Worm (Caenorhabditis elegans) whole organism, young adult: ENCODE results near the gene gldi-8.

Experiments
- B0035.1 ChIP-seq: sonication (generic microtip); optimal IDR thresholded peaks from 2 replicates; lab custom pipeline; 2016; ENCODE audit warnings: missing genetic modification characterization, mild to moderate bottlenecking, missing compliant biosample characterization, missing genotype, missing genetic modification reagents
- B0336.3 ChIP-seq: fragments of 200-800 bp; sonication (Bioruptor generic); IDR thresholded peaks from 2 replicates; pipeline ENCODE4 v1.3.6; 2022; ENCODE audit warnings: missing genetic modification characterization, missing compliant biosample characterization
- D2030.7 ChIP-seq: fragments of 200-800 bp; sonication (Bioruptor generic); IDR thresholded peaks from 2 replicates; pipeline ENCODE4 v1.3.6; 2022; ENCODE audit warnings: missing genetic modification reagents, missing genetic modification characterization, missing compliant biosample characterization
- F23B12.7 ChIP-seq: sonication (generic microtip); optimal IDR thresholded peaks from 2 replicates; lab custom pipeline; 2017; ENCODE audit warnings: missing genetic modification characterization, mild to moderate bottlenecking, missing compliant biosample characterization, antibody characterized with exemption, moderate library complexity; ENCODE audit not compliant: insufficient read depth
- F37B4.10 ChIP-seq: fragments of 200-800 bp; sonication (Bioruptor generic); IDR thresholded peaks from 2 replicates; pipeline ENCODE4 v1.3.6; 2022; ENCODE audit warnings: missing genetic modification characterization, missing compliant biosample characterization
- Y56A3A.18 ChIP-seq: fragments of 200-800 bp; sonication (Bioruptor generic); IDR thresholded peaks from 2 replicates; pipeline ENCODE4 v1.3.6; 2022; ENCODE audit warnings: missing genetic modification reagents, missing genetic modification characterization, missing compliant biosample characterization
- aptf-2 ChIP-seq: fragments of 200-800 bp; sonication (Bioruptor generic); conservative IDR thresholded peaks from 2 replicates; pipeline ENCODE4 v1.3.6; 2022; ENCODE audit warnings: missing genetic modification reagents, missing genetic modification characterization, missing compliant biosample characterization
- cebp-2 ChIP-seq: fragments of 200-800 bp; sonication (Bioruptor generic); IDR thresholded peaks from 2 replicates; pipeline ENCODE4 v1.3.6; 2022; ENCODE audit warnings: missing genetic modification characterization, missing compliant biosample characterization
- dox-1 ChIP-seq: fragments of 200-800 bp; sonication (Bioruptor generic); IDR thresholded peaks from 2 replicates; pipeline ENCODE4 v1.3.6; 2022; ENCODE audit warnings: missing genetic modification reagents, missing genetic modification characterization, missing compliant biosample characterization
- efl-1 ChIP-seq: fragments of 150-350 bp; optimal IDR thresholded peaks from 2 replicates; lab custom pipeline; 2014; ENCODE audit warnings: missing biosample characterization, missing genetic modification reagents, missing genetic modification characterization
- hsf-1 ChIP-seq: fragments of 200-800 bp; sonication (Bioruptor generic); IDR thresholded peaks from 2 replicates; pipeline ENCODE4 v1.3.6; 2022; ENCODE audit warnings: missing genetic modification reagents, missing genetic modification characterization, missing compliant biosample characterization
- lag-1 ChIP-seq: fragments of 200-800 bp; sonication (Bioruptor generic); IDR thresholded peaks from 2 replicates; pipeline ENCODE4 v1.3.6; 2022; ENCODE audit warnings: missing genetic modification reagents, missing genetic modification characterization, missing compliant biosample characterization
- lin-40 ChIP-seq: sonication (generic microtip); optimal IDR thresholded peaks from 2 replicates; lab custom pipeline; 2016; ENCODE audit warnings: missing genetic modification characterization, mild to moderate bottlenecking, missing compliant biosample characterization, missing genotype, missing genetic modification reagents
- lsl-1 ChIP-seq: fragments of 200-800 bp; sonication (Bioruptor generic); optimal IDR thresholded peaks from 2 replicates; lab custom pipeline; 2018; ENCODE audit warnings: mild to moderate bottlenecking, missing genetic modification characterization, moderate library complexity, missing compliant biosample characterization
- madf-6 ChIP-seq: fragments of 200-800 bp; sonication (Bioruptor generic); IDR thresholded peaks from 2 replicates; pipeline ENCODE4 v1.3.6; 2022; ENCODE audit warnings: missing genetic modification reagents, missing genetic modification characterization, missing compliant biosample characterization
- madf-8 ChIP-seq: fragments of 200-800 bp; sonication (Bioruptor generic); conservative IDR thresholded peaks from 2 replicates; pipeline ENCODE4 v1.3.6; 2022; ENCODE audit warnings: missing genetic modification reagents, missing genetic modification characterization, missing compliant biosample characterization
- nhr-80 ChIP-seq: sonication (generic microtip); optimal IDR thresholded peaks from 2 replicates; lab custom pipeline; 2016; ENCODE audit warnings: missing genetic modification characterization, missing compliant biosample characterization
- rec-8 ChIP-seq, 2 experiments: sonication (generic microtip); optimal IDR thresholded peaks; 2 replicates each; lab custom pipeline; 2016; ENCODE audit warnings: mild to moderate bottlenecking in 2 of 2, missing genetic modification characterization in 2 of 2, missing genetic modification reagents in 2 of 2, missing genotype in 2 of 2, missing biosample characterization in 1 of 2, missing compliant biosample characterization in 1 of 2, moderate library complexity in 1 of 2
- rpc-1 ChIP-seq, 2 experiments: fragments of 150-350 bp in 1 of 2; sonication (generic microtip) in 1 of 2; optimal IDR thresholded peaks; 2 replicates each; lab custom pipeline; 2014 to 2018; ENCODE audit warnings: missing biosample characterization in 1 of 2, missing genetic modification characterization in 1 of 2, missing genetic modification reagents in 1 of 2, missing genotype in 1 of 2
- snpc-1.1 ChIP-seq: sonication (generic microtip); optimal IDR thresholded peaks from 2 replicates; lab custom pipeline; 2017; ENCODE audit warnings: missing genetic modification characterization, mild to moderate bottlenecking, missing compliant biosample characterization, antibody characterized with exemption, moderate library complexity, missing genotype, missing genetic modification reagents; ENCODE audit not compliant: insufficient read depth
- snpc-1.3 ChIP-seq: sonication (generic microtip); optimal IDR thresholded peaks from 2 replicates; lab custom pipeline; 2017; ENCODE audit warnings: missing genetic modification characterization, mild to moderate bottlenecking, missing compliant biosample characterization, antibody characterized with exemption, moderate library complexity, missing genotype, missing genetic modification reagents; ENCODE audit not compliant: insufficient read depth
- snpc-4 ChIP-seq, 5 experiments: fragments of 150-350 bp in 1 of 5; sonication (generic microtip) in 4 of 5; optimal IDR thresholded peaks; 2 replicates each; lab custom pipeline; 2014 to 2018; ENCODE audit warnings: missing genetic modification characterization in 5 of 5, missing biosample characterization in 3 of 5, antibody characterized with exemption in 2 of 5, mild to moderate bottlenecking in 2 of 5, missing compliant biosample characterization in 2 of 5, missing genotype in 2 of 5, moderate library complexity in 2 of 5, missing genetic modification reagents in 1 of 5
- tbp1 ChIP-seq: fragments of 200-800 bp; sonication (Bioruptor generic); optimal IDR thresholded peaks from 2 replicates; lab custom pipeline; 2018; ENCODE audit warnings: mild to moderate bottlenecking, missing genetic modification characterization, missing compliant biosample characterization
- tbx-9 ChIP-seq: sonication (generic microtip); optimal IDR thresholded peaks from 2 replicates; lab custom pipeline; 2016; ENCODE audit warnings: borderline replicate concordance, missing genetic modification characterization, inconsistent platforms, missing compliant biosample characterization
- unc-62 ChIP-seq: fragments of 150-350 bp; optimal IDR thresholded peaks from 2 replicates; lab custom pipeline; 2014; ENCODE audit warnings: missing biosample characterization, missing genetic modification reagents, missing genetic modification characterization
- xnd-1 ChIP-seq: sonication (generic microtip); optimal IDR thresholded peaks from 2 replicates; lab custom pipeline; 2016; ENCODE audit warnings: missing genotype, missing genetic modification reagents, missing genetic modification characterization, missing compliant biosample characterization
- zim-3 ChIP-seq: sonication (generic microtip); optimal IDR thresholded peaks from 2 replicates; lab custom pipeline; 2017; ENCODE audit warnings: mild to moderate bottlenecking, missing genetic modification characterization, moderate library complexity, missing compliant biosample characterization
- ztf-6 ChIP-seq: fragments of 200-800 bp; sonication (Bioruptor generic); IDR thresholded peaks from 2 replicates; pipeline ENCODE4 v1.3.6; 2022; ENCODE audit warnings: missing genetic modification reagents, missing genetic modification characterization, missing compliant biosample characterization

The gldi-8 gene

DNA sequence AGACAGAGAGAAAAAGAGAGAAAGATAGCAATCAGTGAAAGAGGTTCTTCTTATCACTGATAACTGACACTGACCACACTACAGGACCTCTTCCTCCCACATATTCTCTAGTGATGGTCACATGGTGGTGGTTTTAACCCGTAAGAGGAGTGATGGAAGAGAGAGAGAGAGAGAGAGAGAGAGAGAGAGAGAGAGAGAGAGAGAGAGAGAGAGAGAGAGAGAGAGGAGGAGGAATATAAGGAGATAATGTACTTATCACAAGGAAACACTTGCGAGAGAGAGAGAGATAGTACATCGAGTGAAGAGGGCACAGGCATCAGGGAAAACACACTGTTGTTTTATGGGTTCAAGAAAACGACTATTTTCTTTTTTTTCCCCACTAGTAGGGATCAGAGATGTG is 49.9 kb downstream of the gldi-8 start (continued):
- TF ChIP-seq hsf-1 (GFP tag; lab: Robert Waterston, UW) (0 out of 2 replicates have a peak, but pooled peaks have one; percentile 37), snpc-4 (GFP tag; optimal IDR thresholded peaks at IDR 0.05; lab: Kevin White, UChicago) (no peak), snpc-4 (tag; optimal IDR thresholded peaks at IDR 0.05; lab: Kevin White, UChicago) (no peak), snpc-1.1 (tag; lab: Kevin White, UChicago) (no peak), tbp1 (GFP tag; lab: Kevin White, UChicago) (peak; percentile 61), ztf-6 (GFP tag; lab: Robert Waterston, UW) (no peak), unc-62 (GFP tag; lab: Kevin White, UChicago) (no peak), rpc-1 (optimal IDR thresholded peaks at IDR 0.05; lab: Kevin White, UChicago) (no peak), rpc-1 (tag; optimal IDR thresholded peaks at IDR 0.05; lab: Kevin White, UChicago) (no peak), tbx-9 (no peak), rec-8 (tag; optimal IDR thresholded peaks at IDR 0.05; lab: Kevin White, UChicago) (no peak), lsl-1 (GFP tag; lab: Kevin White, UChicago) (no peak), lag-1 (GFP tag; lab: Robert Waterston, UW) (no peak), D2030.7 (GFP tag; lab: Robert Waterston, UW) (no peak), xnd-1 (tag; lab: Kevin White, UChicago) (no peak), lin-40 (tag; lab: Kevin White, UChicago) (peak; percentile 52), snpc-1.3 (tag; lab: Kevin White, UChicago) (no peak), cebp-2 (GFP tag; lab: Robert Waterston, UW) (no peak), Y56A3A.18 (GFP tag; lab: Robert Waterston, UW) (0 out of 2 replicates have a peak, but pooled peaks have one; percentile 17), B0035.1 (no peak), B0336.3 (peak; percentile 93), aptf-2 (GFP tag; lab: Robert Waterston, UW) (no peak), F23B12.7 (tag; lab: Kevin White, UChicago) (no peak)

DNA sequence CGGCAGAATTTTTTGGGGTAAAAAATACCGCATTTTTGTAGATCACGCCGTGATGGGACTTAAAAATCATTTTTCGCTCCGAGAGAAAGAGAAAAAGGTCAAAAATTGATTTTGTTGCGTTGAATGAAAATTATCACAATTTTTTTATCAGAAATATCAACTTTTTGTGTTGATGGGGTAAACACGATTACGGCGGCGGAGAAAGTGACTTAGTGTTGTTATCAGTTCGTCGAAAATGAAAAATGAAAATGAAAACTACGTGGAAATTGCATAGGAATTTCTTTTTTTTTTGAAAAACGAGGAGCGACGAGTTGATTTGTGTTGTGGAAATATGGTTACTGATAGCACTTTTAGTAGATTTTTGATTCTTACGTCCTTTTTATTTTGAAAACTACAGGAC is 51.1 kb downstream of the gldi-8 start:
- TF ChIP-seq madf-8 (0 out of 2 replicates have a peak, but pooled peaks have one; percentile 32), efl-1 (GFP tag; lab: Kevin White, UChicago) (peak; percentile 2), F37B4.10 (GFP tag; lab: Robert Waterston, UW) (no peak), madf-6 (peak; percentile 46; the same call in 1 of the 2 replicates), zim-3 (no peak), nhr-80 (tag; lab: Kevin White, UChicago) (peak; percentile 71), dox-1 (GFP tag; lab: Robert Waterston, UW) (0 out of 2 replicates have a peak, but pooled peaks have one; percentile 39)
